Fruit fly (Drosophila melanogaster) whole organism, embryonic: ENCODE data around the gene CG13449.
A peak's percentile ranks its signal among the peaks of the same experiment; 100 is the strongest.

Experiments used
- Asciz ChIP-seq: fragments of 200-800 bp; sonication (Bioruptor generic); optimal IDR thresholded peaks from 2 replicates; lab custom pipeline; 2017; ENCODE audit warnings: missing biosample characterization, mild to moderate bottlenecking, missing genetic modification characterization, missing genetic modification reagents
- Atf-2 ChIP-seq: fragments of 200-800 bp; sonication (Bioruptor generic); optimal IDR thresholded peaks from 2 replicates; lab custom pipeline; 2016; ENCODE audit warnings: missing biosample characterization, missing genetic modification characterization
- Atf6 ChIP-seq: fragments of 200-800 bp; sonication (Bioruptor generic); IDR thresholded peaks from 2 replicates; pipeline ENCODE4 v1.3.6; 2022; ENCODE audit warnings: missing biosample characterization, missing genetic modification characterization
- Awh ChIP-seq: fragments of 200-800 bp; sonication (Bioruptor generic); IDR thresholded peaks from 2 replicates; pipeline ENCODE4, ENCODE4 v1.3.6; 2022; ENCODE audit warnings: missing biosample characterization, missing genetic modification characterization
- B-H2 ChIP-seq: fragments of 200-800 bp; sonication (Bioruptor generic); optimal IDR thresholded peaks from 2 replicates; lab custom pipeline; 2018; ENCODE audit warnings: missing biosample characterization, mild to moderate bottlenecking, missing genetic modification characterization
- CG11093 ChIP-seq: fragments of 200-800 bp; sonication (Bioruptor generic); IDR thresholded peaks from 3 replicates; pipeline ENCODE4 v1.3.6; 2022; ENCODE audit warnings: missing biosample characterization, missing genetic modification characterization
- CG1233 ChIP-seq: fragments of 200-800 bp; sonication (Bioruptor generic); optimal IDR thresholded peaks from 4 replicates; lab custom pipeline; 2018; ENCODE audit warnings: missing biosample characterization, mild to moderate bottlenecking, missing genetic modification characterization
- CG12744 ChIP-seq: fragments of 200-800 bp; sonication (Bioruptor generic); optimal IDR thresholded peaks from 2 replicates; lab custom pipeline; 2016; ENCODE audit warnings: missing biosample characterization, missing genetic modification characterization
- CG12942 ChIP-seq: fragments of 200-800 bp; sonication (Bioruptor generic); optimal IDR thresholded peaks from 3 replicates; lab custom pipeline; 2016; ENCODE audit warnings: missing biosample characterization, missing genetic modification characterization
- CG13287 ChIP-seq: fragments of 200-800 bp; sonication (Bioruptor generic); IDR thresholded peaks from 2 replicates; pipeline ENCODE4 v1.3.6; 2022; ENCODE audit warnings: missing biosample characterization, missing genetic modification characterization; ENCODE audit not compliant: partially characterized antibody
- CG17328 ChIP-seq: fragments of 200-800 bp; sonication (Bioruptor generic); IDR thresholded peaks from 2 replicates; pipeline ENCODE4 v1.3.6; 2022; ENCODE audit warnings: missing biosample characterization, missing genetic modification characterization
- CG17912 ChIP-seq: fragments of 200-800 bp; sonication (Bioruptor generic); optimal IDR thresholded peaks from 2 replicates; lab custom pipeline; 2018; ENCODE audit warnings: missing biosample characterization, mild to moderate bottlenecking, missing genetic modification characterization
- CG2116 ChIP-seq: fragments of 200-800 bp; sonication (Bioruptor generic); optimal IDR thresholded peaks from 3 replicates; lab custom pipeline; 2018; ENCODE audit warnings: missing biosample characterization, mild to moderate bottlenecking, missing genetic modification characterization
- CG32532 ChIP-seq: fragments of 200-800 bp; sonication (Bioruptor generic); IDR thresholded peaks from 2 replicates; pipeline ENCODE4 v1.3.6; 2022; ENCODE audit warnings: missing biosample characterization, missing genetic modification characterization
- CG33213 ChIP-seq: fragments of 200-800 bp; sonication (Bioruptor generic); optimal IDR thresholded peaks from 3 replicates; lab custom pipeline; 2016; ENCODE audit warnings: missing biosample characterization, missing genetic modification characterization
- CG34224 ChIP-seq: fragments of 200-800 bp; sonication (Bioruptor generic); IDR thresholded peaks from 3 replicates; pipeline ENCODE4 v1.3.6; 2022; ENCODE audit warnings: missing biosample characterization, missing genetic modification characterization; ENCODE audit not compliant: partially characterized antibody
- CG34376 ChIP-seq: fragments of 200-800 bp; sonication (Bioruptor generic); optimal IDR thresholded peaks from 2 replicates; lab custom pipeline; 2018; ENCODE audit warnings: missing biosample characterization, mild to moderate bottlenecking, missing genetic modification characterization
- CG4820 ChIP-seq: fragments of 200-800 bp; sonication (Bioruptor generic); optimal IDR thresholded peaks from 3 replicates; lab custom pipeline; 2016; ENCODE audit warnings: missing biosample characterization, missing genetic modification characterization
- CG7357 ChIP-seq: fragments of 200-800 bp; sonication (Bioruptor generic); IDR thresholded peaks from 3 replicates; pipeline ENCODE4 v1.3.6; 2022; ENCODE audit warnings: missing biosample characterization, missing genetic modification characterization
- CG7963 ChIP-seq: fragments of 200-800 bp; sonication (Bioruptor generic); IDR thresholded peaks from 3 replicates; pipeline ENCODE4 v1.3.6; 2022; ENCODE audit warnings: missing biosample characterization, missing genetic modification characterization; ENCODE audit not compliant: partially characterized antibody
- CG9215 ChIP-seq: fragments of 200-800 bp; sonication (Bioruptor generic); IDR thresholded peaks from 2 replicates; pipeline ENCODE4 v1.3.6; 2022; ENCODE audit warnings: missing biosample characterization, missing genetic modification characterization
- CkIIα-i1 ChIP-seq: fragments of 200-800 bp; sonication (Bioruptor generic); IDR thresholded peaks from 2 replicates; pipeline ENCODE4 v1.3.6; 2022; ENCODE audit warnings: missing biosample characterization, missing genetic modification characterization
- Ets97D ChIP-seq: fragments of 200-800 bp; sonication (Bioruptor generic); optimal IDR thresholded peaks from 3 replicates; lab custom pipeline; 2016; ENCODE audit warnings: missing biosample characterization, missing genetic modification characterization
- GATAe ChIP-seq: fragments of 200-800 bp; sonication (Bioruptor generic); conservative IDR thresholded peaks from 2 replicates; pipeline ENCODE4 v1.3.6; 2022; ENCODE audit warnings: missing biosample characterization, missing genetic modification characterization
- Gsc ChIP-seq: fragments of 200-800 bp; sonication (Bioruptor generic); IDR thresholded peaks from 2 replicates; pipeline ENCODE4 v1.3.6; 2022; ENCODE audit warnings: missing biosample characterization, missing genetic modification characterization
- HLH4C ChIP-seq: fragments of 200-800 bp; sonication (Bioruptor generic); IDR thresholded peaks from 3 replicates; pipeline ENCODE4 v1.3.6; 2022; ENCODE audit warnings: missing biosample characterization, missing genetic modification characterization; ENCODE audit not compliant: partially characterized antibody
- NFAT ChIP-seq: fragments of 200-800 bp; sonication (Bioruptor generic); IDR thresholded peaks from 2 replicates; pipeline ENCODE4 v1.3.6; 2022; ENCODE audit warnings: missing biosample characterization, missing genetic modification characterization
- PHDP ChIP-seq: fragments of 200-800 bp; sonication (Bioruptor generic); optimal IDR thresholded peaks from 3 replicates; lab custom pipeline; 2018; ENCODE audit warnings: missing biosample characterization, mild to moderate bottlenecking, missing genetic modification characterization, moderate library complexity
- Ravus ChIP-seq: fragments of 200-800 bp; sonication (Bioruptor generic); IDR thresholded peaks from 2 replicates; pipeline ENCODE4 v1.3.6; 2022; ENCODE audit warnings: missing biosample characterization, missing genetic modification characterization
- Taf1 ChIP-seq: fragments of 200-800 bp; sonication (Bioruptor generic); IDR thresholded peaks from 2 replicates; pipeline ENCODE4 v1.3.6; 2022; ENCODE audit warnings: missing biosample characterization, missing genetic modification characterization
- ab ChIP-seq: fragments of 200-800 bp; sonication (Bioruptor generic); optimal IDR thresholded peaks from 2 replicates; lab custom pipeline; 2016; ENCODE audit warnings: missing biosample characterization, missing genetic modification characterization
- corto ChIP-seq: fragments of 200-800 bp; sonication (Bioruptor generic); optimal IDR thresholded peaks from 2 replicates; lab custom pipeline; 2016; ENCODE audit warnings: missing biosample characterization, mild to moderate bottlenecking, missing genetic modification characterization, moderate library complexity
- crp ChIP-seq, 2 experiments: fragments of 200-800 bp; sonication (Bioruptor generic); optimal IDR thresholded peaks; 2 replicates in 1 of 2; 3 replicates in 1 of 2; lab custom pipeline; 2017; ENCODE audit warnings: missing biosample characterization in 2 of 2, missing genetic modification characterization in 2 of 2, mild to moderate bottlenecking in 1 of 2, moderate library complexity in 1 of 2
- dmrt99B ChIP-seq: fragments of 200-800 bp; sonication (Bioruptor generic); optimal IDR thresholded peaks from 2 replicates; lab custom pipeline; 2018; ENCODE audit warnings: missing biosample characterization, mild to moderate bottlenecking, missing genetic modification characterization, moderate library complexity
- fd3F ChIP-seq: fragments of 200-800 bp; sonication (Bioruptor generic); optimal IDR thresholded peaks from 2 replicates; lab custom pipeline; 2018; ENCODE audit warnings: missing biosample characterization, mild to moderate bottlenecking, missing genetic modification characterization, moderate library complexity
- gsb ChIP-seq: fragments of 200-800 bp; sonication (Bioruptor generic); IDR thresholded peaks from 2 replicates; pipeline ENCODE4 v1.3.6; 2022; ENCODE audit warnings: missing biosample characterization, missing genetic modification characterization
- gt ChIP-seq: fragments of 200-800 bp; sonication (Bioruptor generic); IDR thresholded peaks from 2 replicates; pipeline ENCODE4 v1.3.6; 2022; ENCODE audit warnings: missing biosample characterization, missing genetic modification characterization
- hb ChIP-seq: fragments of 200-800 bp; sonication (Bioruptor generic); IDR thresholded peaks from 3 replicates; pipeline ENCODE4 v1.3.6; 2022; ENCODE audit warnings: missing biosample characterization, missing genetic modification characterization; ENCODE audit not compliant: partially characterized antibody
- her ChIP-seq: fragments of 200-800 bp; sonication (Bioruptor generic); optimal IDR thresholded peaks from 2 replicates; lab custom pipeline; 2016; ENCODE audit warnings: missing biosample characterization, missing genetic modification characterization
- hkb ChIP-seq, 2 experiments: fragments of 200-800 bp in 1 of 2; fragments of >200 bp in 1 of 2; sonication (Bioruptor generic) in 1 of 2; IDR thresholded peaks in 1 of 2; optimal IDR thresholded peaks in 1 of 2; 2 replicates each; pipeline versions ENCODE4 v1.3.6 to Lab custom; 2017 to 2022; ENCODE audit warnings: missing biosample characterization in 1 of 2, missing genetic modification characterization in 1 of 2
- jumu ChIP-seq: fragments of 200-800 bp; sonication (Bioruptor generic); optimal IDR thresholded peaks from 3 replicates; lab custom pipeline; 2016; ENCODE audit warnings: missing biosample characterization, missing genetic modification characterization
- maf-S ChIP-seq: fragments of 200-800 bp; sonication (Bioruptor generic); optimal IDR thresholded peaks from 2 replicates; lab custom pipeline; 2016; ENCODE audit warnings: missing biosample characterization, missing genetic modification characterization
- nerfin-2 ChIP-seq: fragments of 200-800 bp; sonication (Bioruptor generic); IDR thresholded peaks from 2 replicates; pipeline ENCODE4 v1.3.6; 2022; ENCODE audit warnings: missing biosample characterization, missing genetic modification characterization; ENCODE audit not compliant: partially characterized antibody
- nmo ChIP-seq: fragments of 200-800 bp; sonication (Bioruptor generic); optimal IDR thresholded peaks from 2 replicates; lab custom pipeline; 2018; ENCODE audit warnings: missing biosample characterization, mild to moderate bottlenecking, missing genetic modification characterization, moderate library complexity
- ssp ChIP-seq: fragments of 200-800 bp; sonication (Bioruptor generic); IDR thresholded peaks from 2 replicates; pipeline ENCODE4 v1.3.6; 2022; ENCODE audit warnings: missing biosample characterization, missing genetic modification characterization
- sug ChIP-seq: fragments of 200-800 bp; optimal IDR thresholded peaks from 2 replicates; lab custom pipeline; 2019; ENCODE audit warnings: missing biosample characterization, mild to moderate bottlenecking, missing genetic modification characterization, moderate library complexity
- ttk ChIP-seq: fragments of 200-800 bp; sonication (Bioruptor generic); IDR thresholded peaks from 2 replicates; pipeline ENCODE4 v2.1.2; 2022; ENCODE audit warnings: missing biosample characterization, missing genetic modification characterization
- vfl ChIP-seq: fragments of 200-800 bp; sonication (Bioruptor generic); optimal IDR thresholded peaks from 2 replicates; lab custom pipeline; 2016; ENCODE audit warnings: missing biosample characterization, missing genetic modification characterization
- yki ChIP-seq: fragments of >200 bp; optimal IDR thresholded peaks from 3 replicates; lab custom pipeline; 2018
- zfh2 ChIP-seq: fragments of 200-800 bp; sonication (Bioruptor generic); optimal IDR thresholded peaks from 2 replicates; lab custom pipeline; 2016; ENCODE audit warnings: missing biosample characterization, missing genetic modification characterization

Gene CG13449

DNA sequence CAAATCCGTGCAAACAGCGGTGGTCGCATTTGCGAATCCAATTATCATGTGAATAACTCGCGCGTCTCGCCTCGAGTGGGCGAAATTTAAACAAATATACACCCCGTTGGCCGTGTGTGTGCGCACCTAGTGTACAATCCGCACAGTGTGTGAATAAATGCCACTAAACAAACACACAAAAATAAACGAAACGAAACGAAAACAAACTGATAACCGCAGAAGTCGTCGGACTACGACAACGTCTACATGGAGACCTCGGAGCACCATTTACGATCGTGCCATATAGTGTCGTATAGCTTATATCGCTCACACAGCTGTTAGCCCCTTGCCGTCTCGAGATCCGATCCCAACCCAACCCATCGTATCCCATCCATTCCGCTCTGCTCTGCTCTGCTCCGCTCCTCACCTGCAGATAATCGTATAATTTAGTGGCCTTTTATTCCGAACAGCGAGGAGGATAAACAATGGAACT is 46.1 kb downstream of the CG13449 start (continued):
- TF ChIP-seq hkb (optimal IDR thresholded peaks at IDR 0.05; lab: Kevin White, UChicago): no peak
- peak; percentile 59 for TF ChIP-seq hkb (GFP tag; IDR thresholded peaks at IDR 0.05; lab: Robert Waterston, UW)
- TF ChIP-seq CkIIα-i1 (GFP tag; lab: Robert Waterston, UW): no peak
- no peak for TF ChIP-seq CG12942 (GFP tag; lab: Kevin White, UChicago)
- no peak for TF ChIP-seq HLH4C (GFP tag; lab: Robert Waterston, UW)
- peak in 1 of 2 experiments; percentile 58 for TF ChIP-seq crp (GFP tag; optimal IDR thresholded peaks at IDR 0.05; lab: Kevin White, UChicago)
- no peak for TF ChIP-seq Atf-2 (GFP tag; lab: Kevin White, UChicago)
- no peak; the same call in 1 of the 2 replicates for TF ChIP-seq CG32532 (GFP tag; lab: Robert Waterston, UW)
- TF ChIP-seq jumu (GFP tag; lab: Kevin White, UChicago): peak; percentile 42
- TF ChIP-seq vfl: no peak
- peak; percentile 8 for TF ChIP-seq ab (GFP tag; lab: Kevin White, UChicago)
- peak; percentile 66 for TF ChIP-seq fd3F (GFP tag; lab: Kevin White, UChicago)
- TF ChIP-seq CG13287 (GFP tag; lab: Robert Waterston, UW): no peak
- no peak for TF ChIP-seq CG7963 (GFP tag; lab: Robert Waterston, UW)
- no peak for TF ChIP-seq nerfin-2 (GFP tag; lab: Robert Waterston, UW)
- TF ChIP-seq CG1233 (GFP tag; lab: Kevin White, UChicago): peak; percentile 80
- TF ChIP-seq gt (GFP tag; lab: Robert Waterston, UW): no peak
- peak; percentile 61 for TF ChIP-seq her (GFP tag; lab: Kevin White, UChicago)
- TF ChIP-seq hb (GFP tag; lab: Robert Waterston, UW): no peak
- peak; percentile 62 for TF ChIP-seq Awh (GFP tag; lab: Robert Waterston, UW)
- TF ChIP-seq CG7357 (GFP tag; lab: Robert Waterston, UW): 0 out of 3 replicates have a peak, but pooled peaks have one; percentile 7
- TF ChIP-seq ttk: no peak
- TF ChIP-seq PHDP (tag; lab: Kevin White, UChicago): peak; percentile 75
- TF ChIP-seq Ravus: no peak
- TF ChIP-seq nmo: no peak
- no peak for TF ChIP-seq yki
- peak; percentile 83 for TF ChIP-seq CG17912 (GFP tag; lab: Kevin White, UChicago)
- TF ChIP-seq Gsc (GFP tag; lab: Robert Waterston, UW): no peak
- peak; percentile 75 for TF ChIP-seq B-H2 (GFP tag; lab: Kevin White, UChicago)
- peak; percentile 44 for TF ChIP-seq maf-S (GFP tag; lab: Kevin White, UChicago)
- TF ChIP-seq Asciz (GFP tag; lab: Kevin White, UChicago): peak; percentile 84
- peak; percentile 77 for TF ChIP-seq Atf6 (GFP tag; lab: Robert Waterston, UW)
- no peak for TF ChIP-seq Taf1 (GFP tag; lab: Robert Waterston, UW)
- peak; percentile 92 for TF ChIP-seq sug (tag; lab: Kevin White, UChicago)
- TF ChIP-seq CG2116 (GFP tag; lab: Kevin White, UChicago): no peak
- no peak; the same call in 1 of the 2 replicates for TF ChIP-seq CG17328
- TF ChIP-seq gsb: peak; percentile 65; the same call in 1 of the 2 replicates
- TF ChIP-seq CG33213 (GFP tag; lab: Kevin White, UChicago): peak; percentile 67
- no peak for TF ChIP-seq ssp
- TF ChIP-seq Ets97D (GFP tag; lab: Kevin White, UChicago): no peak
- TF ChIP-seq dmrt99B: no peak
- no peak for TF ChIP-seq CG4820 (GFP tag; lab: Kevin White, UChicago)
- 0 out of 3 replicates have a peak, but pooled peaks have one; percentile 25 for TF ChIP-seq CG11093 (GFP tag; lab: Robert Waterston, UW)
- TF ChIP-seq CG34224 (GFP tag; lab: Robert Waterston, UW): no peak; the same call in 2 of the 3 replicates
- TF ChIP-seq CG12744 (GFP tag; lab: Kevin White, UChicago): peak; percentile 51
- TF ChIP-seq corto (GFP tag; lab: Kevin White, UChicago): no peak
- TF ChIP-seq CG9215 (GFP tag; lab: Robert Waterston, UW): no peak
- no peak for TF ChIP-seq zfh2 (GFP tag; lab: Kevin White, UChicago)
- TF ChIP-seq GATAe: 0 out of 2 replicates have a peak, but pooled peaks have one; percentile 21
- peak; percentile 86 for TF ChIP-seq CG34376
- TF ChIP-seq NFAT (GFP tag; lab: Robert Waterston, UW): peak; percentile 32; the same call in 1 of the 2 replicates
